Fruit fly (Drosophila melanogaster) whole organism, pupa: Measurements from ENCODE around the gene alpha-Est8.
A peak's percentile ranks its signal among the peaks of the same experiment; 100 is the strongest.

Source experiments
- CG10348 ChIP-seq: fragments of 200-800 bp; sonication (Bioruptor generic); IDR thresholded peaks from 2 replicates; pipeline ENCODE4 v1.3.6; 2022; ENCODE audit warnings: missing biosample characterization, missing genetic modification characterization
- CG12605 ChIP-seq: fragments of 200-800 bp; sonication (Bioruptor generic); IDR thresholded peaks from 2 replicates; pipeline ENCODE4 v1.3.6; 2022; ENCODE audit warnings: missing biosample characterization, missing genetic modification characterization
- CG13204 ChIP-seq: fragments of 200-800 bp; sonication (Bioruptor generic); optimal IDR thresholded peaks from 2 replicates; lab custom pipeline; 2018; ENCODE audit warnings: missing biosample characterization, mild to moderate bottlenecking, missing genetic modification characterization, moderate library complexity
- CG14655 ChIP-seq: fragments of 200-800 bp; sonication (Bioruptor generic); optimal IDR thresholded peaks from 3 replicates; lab custom pipeline; 2017; ENCODE audit warnings: mild to moderate bottlenecking, missing biosample characterization, missing genetic modification reagents, missing genetic modification characterization
- CG15710 ChIP-seq: fragments of 200-800 bp; sonication (Bioruptor generic); optimal IDR thresholded peaks from 2 replicates; lab custom pipeline; 2018; ENCODE audit warnings: missing biosample characterization, mild to moderate bottlenecking, missing genetic modification characterization, moderate library complexity
- CG17806 ChIP-seq: fragments of 200-800 bp; sonication (Bioruptor generic); optimal IDR thresholded peaks from 2 replicates; lab custom pipeline; 2018; ENCODE audit warnings: missing biosample characterization, mild to moderate bottlenecking, missing genetic modification characterization, moderate library complexity
- CG32121 ChIP-seq: fragments of 200-800 bp; sonication (Bioruptor generic); IDR thresholded peaks from 2 replicates; pipeline ENCODE4 v1.3.6; 2022; ENCODE audit warnings: missing biosample characterization, missing genetic modification characterization
- CG34367 ChIP-seq: fragments of 200-800 bp; sonication (Bioruptor generic); optimal IDR thresholded peaks from 2 replicates; lab custom pipeline; 2018; ENCODE audit warnings: missing biosample characterization, mild to moderate bottlenecking, missing genetic modification characterization
- CG4496 ChIP-seq: fragments of 200-800 bp; sonication (Bioruptor generic); IDR thresholded peaks from 3 replicates; pipeline ENCODE4 v1.3.6; 2022; ENCODE audit warnings: missing biosample characterization, missing genetic modification characterization
- CG8159 ChIP-seq: fragments of 200-800 bp; sonication (Bioruptor generic); optimal IDR thresholded peaks from 3 replicates; lab custom pipeline; 2018; ENCODE audit warnings: missing biosample characterization, mild to moderate bottlenecking, missing genetic modification characterization, moderate library complexity
- CG8301 ChIP-seq: fragments of 200-800 bp; sonication (Bioruptor generic); optimal IDR thresholded peaks from 2 replicates; lab custom pipeline; 2018; ENCODE audit warnings: missing biosample characterization, mild to moderate bottlenecking, missing genetic modification characterization
- CG9948 ChIP-seq: fragments of 200-800 bp; sonication (Bioruptor generic); optimal IDR thresholded peaks from 2 replicates; lab custom pipeline; 2018; ENCODE audit warnings: missing biosample characterization, mild to moderate bottlenecking, missing genetic modification characterization, moderate library complexity
- D1 ChIP-seq: fragments of 200-800 bp; sonication (Bioruptor generic); optimal IDR thresholded peaks from 2 replicates; lab custom pipeline; 2018; ENCODE audit warnings: missing biosample characterization, mild to moderate bottlenecking, missing genetic modification characterization, moderate library complexity
- EcR ChIP-seq: fragments of 200-800 bp; sonication (Bioruptor generic); optimal IDR thresholded peaks from 3 replicates; lab custom pipeline; 2019; ENCODE audit warnings: missing biosample characterization, missing genetic modification characterization, mild to moderate bottlenecking, moderate library complexity, missing genetic modification reagents
- Ets98B ChIP-seq: fragments of 200-800 bp; sonication (Bioruptor generic); IDR thresholded peaks from 2 replicates; pipeline ENCODE4 v1.3.6; 2022; ENCODE audit warnings: missing biosample characterization, missing genetic modification characterization
- Pif1A ChIP-seq: fragments of 200-800 bp; sonication (Bioruptor generic); optimal IDR thresholded peaks from 3 replicates; lab custom pipeline; 2016; ENCODE audit warnings: missing biosample characterization, missing genetic modification characterization
- Pif1B ChIP-seq: fragments of 200-800 bp; sonication (Bioruptor generic); optimal IDR thresholded peaks from 3 replicates; lab custom pipeline; 2016; ENCODE audit warnings: missing biosample characterization, missing genetic modification characterization
- Snoo ChIP-seq: fragments of 200-800 bp; sonication (Bioruptor generic); optimal IDR thresholded peaks from 3 replicates; lab custom pipeline; 2017; ENCODE audit warnings: missing biosample characterization, mild to moderate bottlenecking, missing genetic modification characterization, inconsistent platforms
- fd96Ca ChIP-seq: fragments of 200-800 bp; sonication (Bioruptor generic); IDR thresholded peaks from 3 replicates; pipeline ENCODE4 v1.3.6; 2022; ENCODE audit warnings: missing biosample characterization, missing genetic modification characterization
- gl ChIP-seq: fragments of 200-800 bp; sonication (Bioruptor generic); optimal IDR thresholded peaks from 2 replicates; lab custom pipeline; 2018; ENCODE audit warnings: missing biosample characterization, mild to moderate bottlenecking, missing genetic modification characterization
- rn ChIP-seq: fragments of 200-800 bp; sonication (Bioruptor generic); IDR thresholded peaks from 2 replicates; pipeline ENCODE4 v1.3.6; 2022; ENCODE audit warnings: missing biosample characterization, missing genetic modification characterization

Gene alpha-Est8

DNA sequence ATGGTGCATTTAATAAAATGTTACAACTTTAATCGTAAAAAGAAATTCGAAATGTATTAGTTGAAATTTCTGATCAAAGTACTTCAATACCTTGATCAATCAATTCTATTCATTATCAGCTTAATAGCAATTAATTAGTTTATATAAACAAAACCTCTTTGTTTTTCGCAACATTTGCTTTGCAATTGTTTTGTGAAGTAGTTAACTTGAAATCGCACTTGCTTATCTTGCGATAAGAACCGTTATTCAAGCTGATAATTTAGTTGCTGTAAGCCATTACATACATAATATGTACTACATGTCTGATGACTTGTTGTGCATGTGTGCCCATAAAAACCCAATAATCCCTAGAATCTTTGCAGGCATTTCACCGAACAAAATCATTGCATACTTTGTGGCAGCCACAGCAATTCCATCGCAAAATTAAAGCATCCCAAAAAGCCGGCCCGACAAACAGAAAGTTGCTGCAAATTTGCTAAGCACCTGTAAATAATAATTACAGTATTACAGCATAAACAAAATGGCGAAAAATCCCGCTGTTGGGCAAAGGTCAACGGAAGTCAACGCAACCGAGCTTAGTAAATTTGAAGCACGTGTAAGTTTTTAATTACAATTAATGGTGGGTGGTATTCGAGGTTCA is 7.2 kb downstream of the alpha-Est8 start:
- no peak for TF ChIP-seq Ets98B (GFP tag; lab: Robert Waterston, UW)
- no peak for TF ChIP-seq EcR (GFP tag; lab: Kevin White, UChicago)
- no peak for TF ChIP-seq Snoo (tag; lab: Kevin White, UChicago)
- TF ChIP-seq rn (GFP tag; lab: Robert Waterston, UW): no peak
- TF ChIP-seq CG15710 (tag; lab: Kevin White, UChicago): no peak
- no peak for TF ChIP-seq CG9948 (tag; lab: Kevin White, UChicago)
- peak; percentile 54; the same call in 1 of the 3 replicates for TF ChIP-seq CG4496
- TF ChIP-seq D1 (tag; lab: Kevin White, UChicago): peak; percentile 41
- TF ChIP-seq Pif1A (GFP tag; lab: Kevin White, UChicago): no peak
- TF ChIP-seq, all 21 proteins: peak for 2

DNA sequence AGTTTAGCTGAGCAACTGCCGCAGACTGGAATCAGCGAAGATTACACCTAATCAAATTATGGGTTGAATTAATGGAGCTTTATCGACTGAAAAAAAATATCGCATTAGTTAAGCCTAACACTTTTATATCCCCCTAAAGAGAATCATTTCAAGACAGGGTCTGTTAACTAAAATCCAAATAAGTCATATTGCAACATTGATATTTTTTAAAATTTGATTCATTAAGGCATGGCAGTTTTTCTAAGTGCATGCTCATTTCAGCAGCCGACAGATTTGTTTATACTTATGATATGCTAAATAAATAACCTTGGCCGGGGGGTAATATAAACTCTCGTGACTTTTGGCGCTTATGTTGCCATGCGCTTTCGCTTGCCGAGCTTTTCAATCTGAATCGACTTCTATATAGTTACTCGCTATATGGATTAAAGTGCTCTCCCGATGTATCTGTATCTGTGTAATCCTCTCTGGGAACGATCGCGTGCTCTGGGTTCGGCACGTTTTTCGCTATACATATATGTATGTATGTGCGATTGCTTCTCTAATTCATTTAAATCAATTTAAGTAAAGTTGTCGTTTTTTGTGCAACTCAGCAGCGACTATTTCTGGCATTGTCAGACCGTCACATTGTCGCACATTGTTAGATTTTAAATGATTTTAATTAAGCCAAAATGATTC is 9.0 kb downstream of the alpha-Est8 start:
- TF ChIP-seq CG8301 (tag; lab: Kevin White, UChicago) (no peak), CG14655 (GFP tag; lab: Kevin White, UChicago) (no peak), CG8159 (tag; lab: Kevin White, UChicago) (no peak), Pif1A (GFP tag; lab: Kevin White, UChicago) (peak; percentile 0), CG32121 (GFP tag; lab: Robert Waterston, UW) (peak; percentile 68), CG10348 (GFP tag; lab: Robert Waterston, UW) (no peak), Pif1B (GFP tag; lab: Kevin White, UChicago) (no peak), CG17806 (tag; lab: Kevin White, UChicago) (no peak), gl (no peak), CG34367 (tag; lab: Kevin White, UChicago) (no peak), rn (GFP tag; lab: Robert Waterston, UW) (no peak), Snoo (tag; lab: Kevin White, UChicago) (no peak), fd96Ca (GFP tag; lab: Robert Waterston, UW) (peak; percentile 42; the same call in 1 of the 3 replicates), Ets98B (GFP tag; lab: Robert Waterston, UW) (peak; percentile 65), CG12605 (GFP tag; lab: Robert Waterston, UW) (no peak), EcR (GFP tag; lab: Kevin White, UChicago) (no peak), D1 (tag; lab: Kevin White, UChicago) (no peak), CG15710 (tag; lab: Kevin White, UChicago) (no peak), CG13204 (GFP tag; lab: Kevin White, UChicago) (no peak), CG9948 (tag; lab: Kevin White, UChicago) (no peak), CG4496 (peak; percentile 81)

DNA sequence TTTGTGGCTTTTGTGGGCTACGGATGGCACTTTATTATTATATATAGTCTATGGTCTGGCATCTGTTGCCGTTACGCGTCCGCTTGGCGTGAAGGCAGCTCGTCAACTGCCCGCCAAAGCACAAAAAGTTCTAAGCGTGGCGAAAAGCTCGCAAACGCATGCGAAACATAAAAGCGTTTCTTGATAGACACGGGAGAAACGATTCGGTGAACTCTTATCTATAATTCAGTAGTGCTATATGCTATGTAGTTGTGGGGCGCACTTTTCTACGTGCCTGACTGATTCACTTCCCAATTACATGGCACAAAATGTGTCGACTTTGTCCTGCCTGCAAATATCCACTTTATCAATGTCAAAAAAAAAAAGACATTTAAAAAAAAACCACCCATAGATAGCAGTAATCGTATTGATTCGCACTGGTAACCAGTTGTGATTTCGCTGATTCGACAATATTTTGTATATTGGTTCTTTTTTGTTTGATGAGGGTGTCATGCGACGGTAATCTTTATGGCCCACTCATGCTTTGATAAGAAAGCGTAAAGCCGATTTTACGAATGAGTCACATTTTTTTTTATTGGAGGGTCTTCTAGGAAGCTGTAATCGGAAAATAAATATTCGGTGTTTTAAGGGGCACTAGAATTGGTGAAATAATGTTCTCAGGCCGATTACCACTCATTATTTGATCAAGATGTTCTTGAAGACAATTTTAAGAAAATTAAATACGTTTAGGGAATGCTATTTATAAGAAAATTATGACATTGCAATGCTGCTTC is 10.3 kb downstream of the alpha-Est8 start, which contains the start of gene alpha-Est9:
TSS of gene alpha-Est9 (minus strand) at position 110 of the 773 bp plus-strand sequence.
- TF ChIP-seq D1 (tag; lab: Kevin White, UChicago) (no peak), EcR (GFP tag; lab: Kevin White, UChicago) (no peak), CG8301 (tag; lab: Kevin White, UChicago) (no peak), CG14655 (GFP tag; lab: Kevin White, UChicago) (no peak), Snoo (tag; lab: Kevin White, UChicago) (no peak), Pif1A (GFP tag; lab: Kevin White, UChicago) (no peak), rn (GFP tag; lab: Robert Waterston, UW) (no peak), CG32121 (GFP tag; lab: Robert Waterston, UW) (no peak), CG9948 (tag; lab: Kevin White, UChicago) (no peak), Pif1B (GFP tag; lab: Kevin White, UChicago) (no peak), Ets98B (GFP tag; lab: Robert Waterston, UW) (no peak)

DNA sequence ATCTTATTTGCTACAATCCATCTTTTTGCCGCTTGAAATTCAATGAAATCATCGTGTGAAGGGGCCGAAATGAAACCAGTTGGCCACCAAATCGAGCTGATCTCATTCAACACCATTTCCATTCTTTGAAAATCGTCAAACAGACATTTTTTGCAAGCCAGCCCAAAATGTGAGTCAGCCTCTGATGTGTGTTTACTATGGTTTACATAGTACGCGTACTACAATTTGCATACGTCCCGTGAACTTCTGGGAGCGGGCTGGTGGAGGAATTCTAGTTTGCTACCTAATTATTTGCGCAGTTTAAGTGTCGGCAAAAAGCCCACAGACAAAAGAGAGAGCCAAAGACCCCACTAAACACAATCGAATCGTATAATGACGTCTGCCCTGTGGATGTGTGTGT is 12.3 kb downstream of the alpha-Est8 start:
- no peak for TF ChIP-seq CG13204 (GFP tag; lab: Kevin White, UChicago)
- TF ChIP-seq gl: no peak
- no peak for TF ChIP-seq CG14655 (GFP tag; lab: Kevin White, UChicago)
- TF ChIP-seq Ets98B (GFP tag; lab: Robert Waterston, UW): no peak
- no peak for TF ChIP-seq fd96Ca (GFP tag; lab: Robert Waterston, UW)
- TF ChIP-seq CG9948 (tag; lab: Kevin White, UChicago): no peak
- no peak for TF ChIP-seq D1 (tag; lab: Kevin White, UChicago)
- no peak for TF ChIP-seq Pif1B (GFP tag; lab: Kevin White, UChicago)
- no peak for TF ChIP-seq CG8301 (tag; lab: Kevin White, UChicago)
- TF ChIP-seq CG12605 (GFP tag; lab: Robert Waterston, UW): no peak
- no peak for TF ChIP-seq CG4496
- TF ChIP-seq CG34367 (tag; lab: Kevin White, UChicago): no peak
- TF ChIP-seq rn (GFP tag; lab: Robert Waterston, UW): no peak
- TF ChIP-seq EcR (GFP tag; lab: Kevin White, UChicago): no peak
- no peak for TF ChIP-seq CG32121 (GFP tag; lab: Robert Waterston, UW)
- no peak for TF ChIP-seq CG8159 (tag; lab: Kevin White, UChicago)
- TF ChIP-seq, all 21 proteins: peak for 0
